Worm (Caenorhabditis elegans) whole organism, L4/young adult: Measurements from ENCODE around the gene col-160.

Experiments used
- dao-5 ChIP-seq: sonication (generic microtip); optimal IDR thresholded peaks from 2 replicates; lab custom pipeline; 2016; ENCODE audit warnings: missing genotype, missing genetic modification characterization, moderate library complexity, missing compliant biosample characterization
- him-1 ChIP-seq: sonication (generic microtip); optimal IDR thresholded peaks from 2 replicates; lab custom pipeline; 2016; ENCODE audit warnings: missing genotype, missing genetic modification reagents, missing genetic modification characterization, missing compliant biosample characterization

DNA sequence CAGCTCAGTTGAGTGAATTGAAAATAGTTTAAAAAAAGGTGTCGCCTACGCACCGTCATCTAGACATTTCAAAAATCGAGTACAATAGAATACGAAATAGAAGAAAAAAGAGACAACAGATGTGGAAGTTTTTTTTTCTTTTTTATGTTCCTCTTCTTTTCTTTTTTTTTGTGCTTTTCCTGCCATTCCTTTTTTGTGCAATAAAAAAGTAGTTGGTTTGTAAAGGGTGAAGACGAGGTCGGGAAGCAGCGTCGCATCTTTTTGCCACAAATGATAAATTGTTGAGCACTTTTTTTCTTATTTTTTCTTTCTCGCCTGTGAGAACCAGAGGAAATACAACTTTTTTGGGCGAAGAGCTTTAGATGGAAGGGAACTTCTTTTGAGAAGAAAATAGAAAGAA is 4.5 kb upstream of the col-160 start:
- TF ChIP-seq dao-5 (tag; lab: Kevin White, UChicago), result no peak
- no peak for TF ChIP-seq him-1 (tag; lab: Kevin White, UChicago)
